Worm (Caenorhabditis elegans) whole organism, late embryonic: Measurements from ENCODE around the gene dop-5.
A peak's percentile ranks its signal among the peaks of the same experiment; 100 is the strongest.

ENCODE experiments used
- C08G9.2 ChIP-seq: sonication (generic microtip); optimal IDR thresholded peaks from 2 replicates; lab custom pipeline; 2016; ENCODE audit warnings: mild to moderate bottlenecking, missing genetic modification characterization, moderate library complexity, missing compliant biosample characterization
- C38D4.7 ChIP-seq: fragments of 200-800 bp; sonication (Bioruptor generic); optimal IDR thresholded peaks from 2 replicates; lab custom pipeline; 2018; ENCODE audit warnings: mild to moderate bottlenecking, missing genetic modification characterization, moderate library complexity, missing compliant biosample characterization
- ahr-1 ChIP-seq: sonication (generic microtip); optimal IDR thresholded peaks from 2 replicates; lab custom pipeline; 2016; ENCODE audit warnings: missing genetic modification characterization, missing compliant biosample characterization
- ama-1 ChIP-seq: fragments of 150-350 bp; optimal IDR thresholded peaks from 2 replicates; lab custom pipeline; 2014
- ceh-19 ChIP-seq: fragments of 200-800 bp; sonication (Bioruptor generic); optimal IDR thresholded peaks from 2 replicates; lab custom pipeline; 2018; ENCODE audit warnings: mild to moderate bottlenecking, missing genetic modification characterization, missing compliant biosample characterization
- ceh-2 ChIP-seq: sonication (generic microtip); optimal IDR thresholded peaks from 2 replicates; lab custom pipeline; 2016; ENCODE audit warnings: missing genotype, missing genetic modification characterization, missing compliant biosample characterization
- ceh-24 ChIP-seq: sonication (generic microtip); optimal IDR thresholded peaks from 2 replicates; lab custom pipeline; 2016; ENCODE audit warnings: mild to moderate bottlenecking, missing genetic modification characterization, missing compliant biosample characterization
- ceh-30 ChIP-seq: fragments of 150-350 bp; optimal IDR thresholded peaks from 2 replicates; lab custom pipeline; 2014; ENCODE audit warnings: missing biosample characterization, missing genetic modification characterization
- ceh-31 ChIP-seq: sonication (generic microtip); optimal IDR thresholded peaks from 2 replicates; lab custom pipeline; 2016; ENCODE audit warnings: missing genetic modification characterization, missing compliant biosample characterization
- ceh-34 ChIP-seq: sonication (generic microtip); optimal IDR thresholded peaks from 2 replicates; lab custom pipeline; 2016; ENCODE audit warnings: mild to moderate bottlenecking, missing genetic modification characterization, missing compliant biosample characterization
- ceh-45 ChIP-seq: fragments of 200-800 bp; sonication (Bioruptor generic); IDR thresholded peaks from 2 replicates; pipeline ENCODE4 v1.3.6; 2022; ENCODE audit warnings: missing genetic modification reagents, missing genetic modification characterization, missing compliant biosample characterization
- elt-2 ChIP-seq: sonication (generic microtip); optimal IDR thresholded peaks from 2 replicates; lab custom pipeline; 2016; ENCODE audit warnings: missing genetic modification reagents, missing genetic modification characterization, missing compliant biosample characterization
- eyg-1 ChIP-seq: sonication (generic microtip); optimal IDR thresholded peaks from 2 replicates; lab custom pipeline; 2016; ENCODE audit warnings: missing genotype, missing genetic modification characterization, missing compliant biosample characterization
- fax-1 ChIP-seq: sonication (generic microtip); optimal IDR thresholded peaks from 2 replicates; lab custom pipeline; 2016; ENCODE audit warnings: missing genotype, missing genetic modification characterization, missing compliant biosample characterization
- fkh-10 ChIP-seq: fragments of 150-350 bp; optimal IDR thresholded peaks from 2 replicates; lab custom pipeline; 2014; ENCODE audit warnings: missing biosample characterization, missing genetic modification reagents, missing genetic modification characterization
- gmeb-2 ChIP-seq: sonication (generic microtip); optimal IDR thresholded peaks from 2 replicates; lab custom pipeline; 2016; ENCODE audit warnings: missing genetic modification characterization, inconsistent platforms, missing compliant biosample characterization
- hlh-15 ChIP-seq: sonication (generic microtip); optimal IDR thresholded peaks from 2 replicates; lab custom pipeline; 2016; ENCODE audit warnings: missing genetic modification characterization, missing compliant biosample characterization
- hlh-30 ChIP-seq: sonication (generic microtip); optimal IDR thresholded peaks from 2 replicates; lab custom pipeline; 2017; ENCODE audit warnings: antibody characterized with exemption, missing genetic modification characterization, missing compliant biosample characterization; ENCODE audit not compliant: insufficient read depth
- hlh-8 ChIP-seq: sonication (generic microtip); optimal IDR thresholded peaks from 2 replicates; lab custom pipeline; 2016; ENCODE audit warnings: missing genotype, missing genetic modification characterization, missing compliant biosample characterization
- lin-11 ChIP-seq: fragments of 200-800 bp; sonication (Bioruptor generic); optimal IDR thresholded peaks from 2 replicates; lab custom pipeline; 2018; ENCODE audit warnings: mild to moderate bottlenecking, missing genetic modification characterization, missing compliant biosample characterization
- madf-2 ChIP-seq: sonication (generic microtip); optimal IDR thresholded peaks from 2 replicates; lab custom pipeline; 2017; ENCODE audit warnings: missing genetic modification characterization, missing compliant biosample characterization
- mec-3 ChIP-seq: sonication (generic microtip); optimal IDR thresholded peaks from 2 replicates; lab custom pipeline; 2016; ENCODE audit warnings: borderline replicate concordance, missing genetic modification characterization, missing compliant biosample characterization
- pag-3 ChIP-seq: sonication (generic microtip); optimal IDR thresholded peaks from 2 replicates; lab custom pipeline; 2016; ENCODE audit warnings: missing compliant biosample characterization, missing genetic modification characterization, borderline replicate concordance
- pax-1 ChIP-seq: fragments of 150-350 bp; optimal IDR thresholded peaks from 2 replicates; lab custom pipeline; 2014; ENCODE audit warnings: missing biosample characterization, missing genetic modification characterization
- pha-2 ChIP-seq: sonication (generic microtip); optimal IDR thresholded peaks from 2 replicates; lab custom pipeline; 2017; ENCODE audit warnings: mild to moderate bottlenecking, missing genetic modification characterization, missing compliant biosample characterization
- ref-2 ChIP-seq: sonication (generic microtip); optimal IDR thresholded peaks from 2 replicates; lab custom pipeline; 2016; ENCODE audit warnings: missing genetic modification characterization, missing compliant biosample characterization
- sox-4 ChIP-seq: sonication (generic microtip); optimal IDR thresholded peaks from 2 replicates; lab custom pipeline; 2017; ENCODE audit warnings: mild to moderate bottlenecking, missing genetic modification characterization, inconsistent platforms, missing compliant biosample characterization
- syd-9 ChIP-seq: sonication (generic microtip); optimal IDR thresholded peaks from 2 replicates; lab custom pipeline; 2016; ENCODE audit warnings: mild to moderate bottlenecking, missing genetic modification characterization, moderate library complexity, missing compliant biosample characterization
- tbx-2 ChIP-seq: sonication (generic microtip); optimal IDR thresholded peaks from 2 replicates; lab custom pipeline; 2016; ENCODE audit warnings: missing genetic modification characterization, missing compliant biosample characterization
- unc-3 ChIP-seq, 2 experiments: fragments of 200-800 bp in 1 of 2; sonication (Bioruptor generic) in 1 of 2; sonication (generic microtip) in 1 of 2; conservative IDR thresholded peaks in 1 of 2; optimal IDR thresholded peaks in 1 of 2; 2 replicates each; pipeline versions ENCODE4 v1.3.6 to Lab custom; 2016 to 2022; ENCODE audit warnings: missing compliant biosample characterization in 2 of 2, missing genetic modification characterization in 2 of 2, missing genetic modification reagents in 1 of 2
- unc-42 ChIP-seq: sonication (generic microtip); optimal IDR thresholded peaks from 2 replicates; lab custom pipeline; 2016; ENCODE audit warnings: missing genotype, missing genetic modification characterization, missing compliant biosample characterization
- unc-55 ChIP-seq: sonication (generic microtip); optimal IDR thresholded peaks from 2 replicates; lab custom pipeline; 2017; ENCODE audit warnings: missing biosample characterization, missing genetic modification reagents, missing genetic modification characterization
- unc-86 ChIP-seq: sonication (generic microtip); optimal IDR thresholded peaks from 2 replicates; lab custom pipeline; 2016; ENCODE audit warnings: missing genetic modification characterization, missing compliant biosample characterization

dop-5 gene

DNA sequence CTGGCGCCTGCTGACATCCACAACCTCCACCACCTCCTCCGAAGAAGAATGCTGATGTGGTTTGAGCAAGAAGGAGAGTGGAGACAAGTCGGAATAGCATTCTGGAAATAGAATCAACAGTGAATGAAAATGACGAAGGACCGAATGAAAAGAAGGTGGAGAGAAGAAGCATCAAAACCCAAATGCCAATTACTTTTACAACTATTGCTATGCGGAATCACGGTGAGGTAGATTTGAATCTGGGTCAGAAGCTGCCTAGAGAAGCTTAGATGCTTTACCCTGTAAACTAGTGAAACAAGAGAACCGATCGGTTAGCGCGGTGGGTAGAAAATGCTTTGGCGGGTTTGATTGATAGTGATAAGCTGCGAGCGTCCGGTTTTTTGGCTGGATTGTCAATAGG lies 19.1 kb downstream of the dop-5 start, which contains the start of gene grl-7:
TSS of gene grl-7 (minus strand) at position 101 of the 400 bp plus-strand sequence.
- TF ChIP-seq syd-9 (tag; lab: Kevin White, UChicago) = no peak
- no peak for TF ChIP-seq ceh-24 (tag; lab: Kevin White, UChicago)
- TF ChIP-seq C08G9.2 (tag; lab: Kevin White, UChicago) = no peak
- no peak for TF ChIP-seq pax-1
- no peak for TF ChIP-seq ahr-1
- no peak for TF ChIP-seq mec-3
- no peak for TF ChIP-seq ceh-30 (tag; lab: Kevin White, UChicago)
- TF ChIP-seq hlh-15 (tag; lab: Kevin White, UChicago) = no peak
- TF ChIP-seq fax-1 (tag; lab: Kevin White, UChicago) = no peak
- no peak for TF ChIP-seq ceh-2
- TF ChIP-seq ceh-19 (GFP tag; lab: Kevin White, UChicago) = no peak
- TF ChIP-seq elt-2 = no peak
- no peak for TF ChIP-seq unc-55

DNA sequence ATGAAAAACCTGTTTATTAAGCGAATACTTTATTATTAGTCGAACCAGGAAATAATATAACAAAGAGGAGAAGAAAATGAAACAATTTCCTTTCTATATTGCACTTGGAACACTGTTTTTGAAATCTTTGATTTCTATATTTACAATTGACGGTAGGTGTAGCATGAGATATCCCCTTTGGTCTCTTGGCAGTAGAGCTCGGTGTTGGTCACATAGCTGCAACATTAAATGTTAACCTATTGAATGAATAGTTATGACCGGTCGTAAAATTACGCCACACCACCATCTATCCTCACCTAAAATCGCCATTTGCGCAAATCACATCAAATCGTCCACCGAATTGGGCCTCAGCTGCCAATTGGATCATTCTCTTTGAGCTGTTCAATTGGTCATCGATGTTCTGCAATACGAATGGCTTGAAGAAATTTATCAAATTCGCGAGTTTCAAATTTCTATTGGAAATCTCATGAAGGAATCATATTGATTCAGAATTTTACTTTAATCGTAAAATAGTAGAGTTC lies 21.2 kb downstream of the dop-5 start:
- TF ChIP-seq ama-1 (lab: Kevin White, UChicago) (peak; percentile 75), unc-42 (no peak), gmeb-2 (tag; lab: Kevin White, UChicago) (peak; percentile 24), fkh-10 (GFP tag; lab: Kevin White, UChicago) (no peak), sox-4 (tag; lab: Kevin White, UChicago) (no peak), hlh-30 (tag; lab: Kevin White, UChicago) (no peak)
- TF ChIP-seq, all 69 proteins: peak for 2

DNA sequence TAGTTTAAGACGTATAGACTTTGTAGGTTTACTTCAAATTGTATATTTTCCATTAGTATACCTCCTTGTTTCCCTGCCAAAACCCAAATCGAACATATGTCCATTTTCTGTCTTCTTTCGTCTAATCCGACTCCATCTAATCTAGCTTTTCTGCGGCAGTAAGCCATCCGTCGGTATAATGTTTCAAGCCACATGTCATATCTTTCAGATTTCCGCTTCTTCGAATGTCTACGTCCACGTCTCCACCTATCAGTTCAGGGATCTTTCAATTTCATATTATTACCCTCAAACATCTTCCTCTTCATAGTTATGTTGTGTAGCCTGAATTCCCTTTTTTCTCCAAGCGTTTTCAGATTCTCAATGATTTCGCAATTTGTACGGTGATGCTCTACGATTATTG lies 21.9 kb downstream of the dop-5 start:
- no peak for TF ChIP-seq unc-3 (GFP tag; conservative IDR thresholded peaks at IDR 0.05; lab: Robert Waterston, UW)
- TF ChIP-seq unc-3 (tag; optimal IDR thresholded peaks at IDR 0.05; lab: Kevin White, UChicago) = no peak
- peak; percentile 3 for TF ChIP-seq ama-1 (lab: Kevin White, UChicago)

DNA sequence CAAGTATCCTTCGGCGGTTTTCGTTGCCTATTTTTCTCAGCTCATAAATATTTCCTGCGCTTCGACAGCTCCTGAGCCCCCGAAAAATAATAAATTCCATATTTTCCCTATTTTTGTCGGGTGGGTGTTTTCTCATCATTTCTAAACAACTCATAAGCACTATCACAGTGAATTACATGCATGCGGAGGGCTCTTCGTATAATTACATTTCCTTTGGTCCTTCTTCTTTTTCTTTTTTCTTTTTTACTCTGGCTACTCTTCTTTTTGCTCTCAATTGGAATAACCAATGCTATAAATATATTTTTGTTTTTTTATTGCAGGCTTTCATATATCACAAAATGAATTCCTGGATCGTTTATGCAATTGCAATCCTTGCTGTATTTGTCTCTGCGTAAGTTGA lies 24.1 kb downstream of the dop-5 start, which contains the start of gene T02E9.5:
TSS of gene T02E9.5 (plus strand) at position 321 of the 400 bp plus-strand sequence.
- TF ChIP-seq tbx-2 (tag; lab: Kevin White, UChicago) (no peak), unc-42 (peak; percentile 91), C38D4.7 (no peak), hlh-8 (tag; lab: Kevin White, UChicago) (no peak), pag-3 (no peak), ahr-1 (no peak), madf-2 (tag; lab: Kevin White, UChicago) (no peak)
- TF ChIP-seq, all 69 proteins: peak for 1

DNA sequence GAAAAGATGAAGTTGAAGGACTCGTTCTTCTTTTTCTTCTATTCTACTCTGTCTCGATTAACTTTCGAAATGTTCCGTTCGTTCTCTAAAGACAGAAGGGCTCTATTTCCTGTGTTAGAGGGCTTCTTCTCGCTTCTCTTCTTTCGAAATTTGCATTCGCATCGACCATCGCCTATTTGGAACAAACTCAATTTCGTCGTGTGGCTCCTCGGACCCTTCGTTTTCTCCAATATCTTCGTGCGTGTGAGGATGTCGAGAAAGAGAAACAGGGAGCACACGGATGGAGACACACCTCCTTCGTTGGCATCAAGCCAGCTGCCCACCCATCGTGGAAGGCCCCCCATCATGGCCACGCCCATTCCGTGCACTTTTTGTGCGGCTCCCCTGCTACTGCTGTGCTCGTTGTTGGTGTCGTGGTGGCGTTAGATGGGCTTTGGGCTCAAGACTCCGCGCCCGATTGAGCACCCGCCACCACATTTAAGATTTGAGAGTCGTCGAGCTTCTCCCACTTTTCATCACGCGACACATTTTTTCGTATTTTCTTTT lies 24.8 kb downstream of the dop-5 start:
- no peak for TF ChIP-seq lin-11 (tag; lab: Kevin White, UChicago)
- no peak for TF ChIP-seq eyg-1 (tag; lab: Kevin White, UChicago)
- no peak for TF ChIP-seq ceh-24 (tag; lab: Kevin White, UChicago)
- TF ChIP-seq ceh-31 = peak; percentile 38
- peak; percentile 16 for TF ChIP-seq ceh-34 (tag; lab: Kevin White, UChicago)
- TF ChIP-seq tbx-2 (tag; lab: Kevin White, UChicago) = peak; percentile 13
- TF ChIP-seq ceh-19 (GFP tag; lab: Kevin White, UChicago) = peak; percentile 24
- no peak for TF ChIP-seq pha-2 (tag; lab: Kevin White, UChicago)
- TF ChIP-seq ref-2 (tag; lab: Kevin White, UChicago) = peak; percentile 26
- TF ChIP-seq unc-42 = peak; percentile 97
- no peak for TF ChIP-seq unc-86
- TF ChIP-seq ceh-45 (GFP tag; lab: Robert Waterston, UW) = no peak
